Fruit fly (Drosophila melanogaster) ovary, adult (tissue): ENCODE results near the gene CG9497.

Experiments
- CG17801 ChIP-seq: fragments of 200-800 bp; optimal IDR thresholded peaks from 2 replicates; lab custom pipeline; 2019; ENCODE audit warnings: missing biosample characterization, mild to moderate bottlenecking, missing genetic modification characterization, moderate library complexity; ENCODE audit not compliant: partially characterized antibody

Gene CG9497

dm6 chr2L:6309879-6310278 lies 38.3 kb downstream of the CG9497 start:
- TF ChIP-seq CG17801 (GFP tag; lab: Kevin White, UChicago), result no peak

- TF ChIP-seq CG17801 (GFP tag; lab: Kevin White, UChicago), result no peak
Observed at dm6 chr2L:6308651-6309050, 39.6 kb downstream of the CG9497 start, which contains the start of the genes CG43922 and CG13984. CG43922 (minus strand) TSS chr2L:6308751. CG13984 (plus strand) TSS chr2L:6308819.

dm6 chr2L:6306895-6307294 lies 41.3 kb downstream of the CG9497 start:
- TF ChIP-seq CG17801 (GFP tag; lab: Kevin White, UChicago), result no peak

dm6 chr2L:6301616-6302015 lies 46.6 kb downstream of the CG9497 start:
- TF ChIP-seq CG17801 (GFP tag; lab: Kevin White, UChicago), result no peak
